Fruit fly (Drosophila melanogaster) whole organism, embryonic: ENCODE data around the gene CG10194.

Experiments used
- Ada2b ChIP-seq: fragments of 200-800 bp; sonication (Bioruptor generic); IDR thresholded peaks from 2 replicates; pipeline ENCODE4 v1.3.6; 2022; ENCODE audit warnings: missing biosample characterization, missing genetic modification characterization
- B-H2 ChIP-seq: fragments of 200-800 bp; sonication (Bioruptor generic); optimal IDR thresholded peaks from 2 replicates; lab custom pipeline; 2018; ENCODE audit warnings: missing biosample characterization, mild to moderate bottlenecking, missing genetic modification characterization
- Blimp-1 ChIP-seq: fragments of 200-800 bp; sonication (Bioruptor generic); optimal IDR thresholded peaks from 3 replicates; lab custom pipeline; 2018; ENCODE audit warnings: missing biosample characterization, missing genetic modification characterization, mild to moderate bottlenecking, moderate library complexity, missing genetic modification reagents
- CG10543 ChIP-seq: fragments of 200-800 bp; sonication (Bioruptor generic); optimal IDR thresholded peaks from 3 replicates; lab custom pipeline; 2017; ENCODE audit warnings: missing biosample characterization, mild to moderate bottlenecking, missing genetic modification characterization, moderate library complexity
- CG11085 ChIP-seq: fragments of 200-800 bp; sonication (Bioruptor generic); IDR thresholded peaks from 2 replicates; pipeline ENCODE4 v1.3.6; 2022; ENCODE audit warnings: missing biosample characterization, missing genetic modification characterization
- CG11456 ChIP-seq: fragments of 200-800 bp; sonication (Bioruptor generic); IDR thresholded peaks from 3 replicates; pipeline ENCODE4 v1.3.6; 2022; ENCODE audit warnings: missing biosample characterization, missing genetic modification characterization
- CG15601 ChIP-seq: fragments of 200-800 bp; sonication (Bioruptor generic); optimal IDR thresholded peaks from 3 replicates; lab custom pipeline; 2019; ENCODE audit warnings: missing biosample characterization, mild to moderate bottlenecking, missing genetic modification characterization, moderate library complexity
- CG16815 ChIP-seq: fragments of 200-800 bp; sonication (Bioruptor generic); optimal IDR thresholded peaks from 3 replicates; lab custom pipeline; 2017; ENCODE audit warnings: missing biosample characterization, mild to moderate bottlenecking, missing genetic modification characterization
- CG17361 ChIP-seq: fragments of 200-800 bp; sonication (Bioruptor generic); IDR thresholded peaks from 3 replicates; pipeline ENCODE4 v1.3.6; 2022; ENCODE audit warnings: missing biosample characterization, missing genetic modification characterization
- CG2889 ChIP-seq: fragments of 200-800 bp; sonication (Bioruptor generic); IDR thresholded peaks from 3 replicates; pipeline ENCODE4 v1.3.6; 2022; ENCODE audit warnings: missing biosample characterization, missing genetic modification characterization
- CG30431 ChIP-seq: fragments of 200-800 bp; sonication (Bioruptor generic); optimal IDR thresholded peaks from 2 replicates; lab custom pipeline; 2017; ENCODE audit warnings: missing biosample characterization, missing genetic modification characterization
- CG3163 ChIP-seq: fragments of 200-800 bp; sonication (Bioruptor generic); optimal IDR thresholded peaks from 3 replicates; lab custom pipeline; 2016; ENCODE audit warnings: missing biosample characterization, missing genetic modification characterization
- CG3847 ChIP-seq: fragments of 200-800 bp; sonication (Bioruptor generic); IDR thresholded peaks from 2 replicates; pipeline ENCODE4 v1.3.6; 2022; ENCODE audit warnings: missing biosample characterization, missing genetic modification characterization
- CG42726 ChIP-seq: fragments of 200-800 bp; sonication (Bioruptor generic); IDR thresholded peaks from 2 replicates; pipeline ENCODE4 v1.3.6; 2022; ENCODE audit warnings: missing biosample characterization, missing genetic modification characterization; ENCODE audit not compliant: partially characterized antibody
- CG4730 ChIP-seq: fragments of 200-800 bp; sonication (Bioruptor generic); IDR thresholded peaks from 2 replicates; pipeline ENCODE4 v1.3.6; 2022; ENCODE audit warnings: missing biosample characterization, missing genetic modification characterization
- CG7786 ChIP-seq: fragments of 200-800 bp; sonication (Bioruptor generic); optimal IDR thresholded peaks from 2 replicates; lab custom pipeline; 2016; ENCODE audit warnings: missing biosample characterization, missing genetic modification characterization
- CG8089 ChIP-seq: fragments of 200-800 bp; sonication (Bioruptor generic); optimal IDR thresholded peaks from 3 replicates; lab custom pipeline; 2016; ENCODE audit warnings: missing biosample characterization, missing genetic modification characterization
- CG8359 ChIP-seq: fragments of 200-800 bp; sonication (Bioruptor generic); optimal IDR thresholded peaks from 2 replicates; lab custom pipeline; 2017; ENCODE audit warnings: missing biosample characterization, mild to moderate bottlenecking, missing genetic modification characterization, borderline replicate concordance
- CG9437 ChIP-seq: fragments of 200-800 bp; sonication (Bioruptor generic); optimal IDR thresholded peaks from 2 replicates; lab custom pipeline; 2018; ENCODE audit warnings: missing biosample characterization, mild to moderate bottlenecking, missing genetic modification characterization
- HHEX ChIP-seq: fragments of 200-800 bp; sonication (Bioruptor generic); optimal IDR thresholded peaks from 3 replicates; lab custom pipeline; 2017; ENCODE audit warnings: missing biosample characterization, mild to moderate bottlenecking, missing genetic modification characterization, missing genetic modification reagents
- HLH54F ChIP-seq: fragments of 200-800 bp; sonication (Bioruptor generic); optimal IDR thresholded peaks from 3 replicates; lab custom pipeline; 2016; ENCODE audit warnings: missing biosample characterization, missing genetic modification characterization
- HLHmδ ChIP-seq: fragments of 200-800 bp; sonication (Bioruptor generic); optimal IDR thresholded peaks from 2 replicates; lab custom pipeline; 2018; ENCODE audit warnings: missing biosample characterization, mild to moderate bottlenecking, missing genetic modification characterization, moderate library complexity
- Kr ChIP-seq: fragments of 200-800 bp; sonication (Bioruptor generic); optimal IDR thresholded peaks from 2 replicates; lab custom pipeline; 2017; ENCODE audit warnings: missing biosample characterization, mild to moderate bottlenecking, missing genetic modification characterization
- Neu2 ChIP-seq: fragments of 200-800 bp; sonication (Bioruptor generic); optimal IDR thresholded peaks from 3 replicates; lab custom pipeline; 2016; ENCODE audit warnings: missing biosample characterization, missing genetic modification characterization, borderline replicate concordance
- Nf-YA ChIP-seq: fragments of 200-800 bp; sonication (Bioruptor generic); IDR thresholded peaks from 2 replicates; pipeline ENCODE4 v1.3.6; 2022; ENCODE audit warnings: missing biosample characterization, missing genetic modification characterization
- Oaz ChIP-seq: fragments of 200-800 bp; sonication (Bioruptor generic); IDR thresholded peaks from 2 replicates; pipeline ENCODE4 v1.3.6; 2022; ENCODE audit warnings: missing biosample characterization, missing genetic modification characterization
- Rfx ChIP-seq: fragments of 200-800 bp; sonication (Bioruptor generic); IDR thresholded peaks from 2 replicates; pipeline ENCODE4 v1.3.6; 2022; ENCODE audit warnings: missing biosample characterization, missing genetic modification characterization
- Side ChIP-seq: fragments of 200-800 bp; sonication (Bioruptor generic); optimal IDR thresholded peaks from 2 replicates; lab custom pipeline; 2016; ENCODE audit warnings: missing biosample characterization, missing genetic modification characterization
- Usf ChIP-seq: fragments of 200-800 bp; sonication (Bioruptor generic); optimal IDR thresholded peaks from 2 replicates; lab custom pipeline; 2017; ENCODE audit warnings: missing genotype, missing biosample characterization, missing genetic modification characterization
- cas ChIP-seq: fragments of 200-800 bp; sonication (Bioruptor generic); IDR thresholded peaks from 2 replicates; pipeline ENCODE4 v1.3.6; 2022; ENCODE audit warnings: missing biosample characterization, missing genetic modification characterization
- crp ChIP-seq, 2 experiments: fragments of 200-800 bp; sonication (Bioruptor generic); optimal IDR thresholded peaks; 2 replicates in 1 of 2; 3 replicates in 1 of 2; lab custom pipeline; 2017; ENCODE audit warnings: missing biosample characterization in 2 of 2, missing genetic modification characterization in 2 of 2, mild to moderate bottlenecking in 1 of 2, moderate library complexity in 1 of 2
- da ChIP-seq: fragments of 200-800 bp; sonication (Bioruptor generic); optimal IDR thresholded peaks from 2 replicates; lab custom pipeline; 2016; ENCODE audit warnings: missing biosample characterization, missing genetic modification characterization
- dmrt99B ChIP-seq: fragments of 200-800 bp; sonication (Bioruptor generic); optimal IDR thresholded peaks from 2 replicates; lab custom pipeline; 2018; ENCODE audit warnings: missing biosample characterization, mild to moderate bottlenecking, missing genetic modification characterization, moderate library complexity
- dpn ChIP-seq, 2 experiments: fragments of 200-800 bp; sonication (Bioruptor generic); optimal IDR thresholded peaks; 3 replicates each; lab custom pipeline; 2016; ENCODE audit warnings: missing biosample characterization in 2 of 2, missing genetic modification characterization in 2 of 2
- eve ChIP-seq, 2 experiments: fragments of >200 bp; optimal IDR thresholded peaks; 2 replicates each; lab custom pipeline; 2017; ENCODE audit warnings: missing biosample characterization in 2 of 2, missing genetic modification characterization in 2 of 2
- h ChIP-seq: fragments of >200 bp; optimal IDR thresholded peaks from 2 replicates; lab custom pipeline; 2017
- hkb ChIP-seq, 2 experiments: fragments of 200-800 bp in 1 of 2; fragments of >200 bp in 1 of 2; sonication (Bioruptor generic) in 1 of 2; IDR thresholded peaks in 1 of 2; optimal IDR thresholded peaks in 1 of 2; 2 replicates each; pipeline versions ENCODE4 v1.3.6 to Lab custom; 2017 to 2022; ENCODE audit warnings: missing biosample characterization in 1 of 2, missing genetic modification characterization in 1 of 2
- kni ChIP-seq: fragments of 200-800 bp; sonication (Bioruptor generic); optimal IDR thresholded peaks from 3 replicates; lab custom pipeline; 2017; ENCODE audit warnings: mild to moderate bottlenecking, missing biosample characterization, missing genetic modification reagents, missing genetic modification characterization
- lilli ChIP-seq: fragments of 200-800 bp; sonication (Bioruptor generic); optimal IDR thresholded peaks from 3 replicates; lab custom pipeline; 2016; ENCODE audit warnings: missing biosample characterization, missing genetic modification characterization
- nom ChIP-seq: fragments of 200-800 bp; sonication (Bioruptor generic); optimal IDR thresholded peaks from 2 replicates; lab custom pipeline; 2017; ENCODE audit warnings: missing biosample characterization, missing genetic modification characterization, mild to moderate bottlenecking, moderate library complexity, missing genetic modification reagents
- oc ChIP-seq: fragments of 200-800 bp; sonication (Bioruptor generic); optimal IDR thresholded peaks from 2 replicates; lab custom pipeline; 2018; ENCODE audit warnings: missing biosample characterization, mild to moderate bottlenecking, missing genetic modification characterization, moderate library complexity
- p53 ChIP-seq: fragments of 200-800 bp; sonication (Bioruptor generic); optimal IDR thresholded peaks from 2 replicates; lab custom pipeline; 2016; ENCODE audit warnings: missing biosample characterization, missing genetic modification characterization
- peb ChIP-seq: fragments of 200-800 bp; sonication (Bioruptor generic); IDR thresholded peaks from 2 replicates; pipeline ENCODE4 v1.3.6; 2022; ENCODE audit warnings: missing biosample characterization, missing genetic modification characterization
- phol ChIP-seq: fragments of 200-800 bp; sonication (Bioruptor generic); optimal IDR thresholded peaks from 3 replicates; lab custom pipeline; 2018; ENCODE audit warnings: missing biosample characterization, mild to moderate bottlenecking, missing genetic modification characterization, moderate library complexity
- run ChIP-seq: fragments of 200-800 bp; sonication (Bioruptor generic); optimal IDR thresholded peaks from 3 replicates; lab custom pipeline; 2018; ENCODE audit warnings: missing biosample characterization, mild to moderate bottlenecking, missing genetic modification characterization
- sima ChIP-seq: fragments of 200-800 bp; sonication (Bioruptor generic); optimal IDR thresholded peaks from 2 replicates; lab custom pipeline; 2016; ENCODE audit warnings: missing biosample characterization, missing genetic modification characterization
- sqz ChIP-seq: fragments of 200-800 bp; sonication (Bioruptor generic); optimal IDR thresholded peaks from 3 replicates; lab custom pipeline; 2018; ENCODE audit warnings: missing biosample characterization, mild to moderate bottlenecking, missing genetic modification characterization
- sr ChIP-seq: fragments of 200-800 bp; sonication (Bioruptor generic); IDR thresholded peaks from 3 replicates; pipeline ENCODE4 v1.3.6; 2022; ENCODE audit warnings: missing biosample characterization, missing genetic modification characterization
- tgo ChIP-seq: fragments of 200-800 bp; sonication (Bioruptor generic); IDR thresholded peaks from 3 replicates; pipeline ENCODE4 v1.3.6; 2022; ENCODE audit warnings: missing biosample characterization, missing genetic modification characterization
- twi ChIP-seq: fragments of 200-800 bp; optimal IDR thresholded peaks from 2 replicates; lab custom pipeline; 2019; ENCODE audit warnings: missing biosample characterization, mild to moderate bottlenecking, missing genetic modification characterization, moderate library complexity

The CG10194 gene

DNA sequence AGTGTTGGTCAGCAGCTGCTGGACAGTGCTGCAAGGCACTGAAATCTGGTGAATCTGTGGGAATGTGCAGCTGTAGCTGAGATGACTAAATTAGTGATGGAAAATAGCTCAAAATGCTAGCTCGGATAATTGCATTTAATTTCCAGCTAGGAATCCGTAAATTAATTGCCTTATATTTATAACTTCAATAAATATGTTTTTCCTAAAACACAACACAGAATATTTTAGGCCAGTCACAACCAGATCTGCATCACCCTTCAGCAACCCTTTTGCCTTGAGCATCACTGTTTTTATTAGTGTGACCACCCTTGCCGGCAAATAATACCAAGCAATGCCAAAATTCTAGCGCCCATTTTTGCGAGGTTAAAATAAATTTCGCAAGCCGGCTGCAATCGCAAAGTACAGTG lies 45.2 kb downstream of the CG10194 start, which contains the start of gene Hs2st (continued):
- peak in 1 of 2 experiments; percentile 81 for TF ChIP-seq eve (GFP tag; optimal IDR thresholded peaks at IDR 0.05; lab: Kevin White, UChicago)
- no peak for TF ChIP-seq CG42726 (GFP tag; lab: Robert Waterston, UW)
- TF ChIP-seq nom (GFP tag; lab: Kevin White, UChicago) = peak; percentile 80
- peak; percentile 96 to 97 for TF ChIP-seq dpn (GFP tag; optimal IDR thresholded peaks at IDR 0.05; lab: Kevin White, UChicago)
- TF ChIP-seq run (tag; lab: Kevin White, UChicago) = peak; percentile 19
- TF ChIP-seq Usf (GFP tag; lab: Kevin White, UChicago) = peak; percentile 90
- TF ChIP-seq Blimp-1 (GFP tag; lab: Kevin White, UChicago) = peak; percentile 83
- peak; percentile 90 for TF ChIP-seq Ada2b (GFP tag; lab: Robert Waterston, UW)
- peak; percentile 91 for TF ChIP-seq Side (GFP tag; lab: Kevin White, UChicago)
- peak; percentile 69 for TF ChIP-seq CG9437 (GFP tag; lab: Kevin White, UChicago)
- peak; percentile 65; the same call in 1 of the 2 replicates for TF ChIP-seq Nf-YA (GFP tag; lab: Robert Waterston, UW)
- TF ChIP-seq cas (GFP tag; lab: Robert Waterston, UW) = peak; percentile 89
- TF ChIP-seq Oaz (GFP tag; lab: Robert Waterston, UW) = peak; percentile 87
- TF ChIP-seq HLHmδ (GFP tag; lab: Kevin White, UChicago) = no peak
- peak; percentile 86 for TF ChIP-seq twi (tag; lab: Kevin White, UChicago)
- peak; percentile 96 for TF ChIP-seq CG7786 (GFP tag; lab: Kevin White, UChicago)
- TF ChIP-seq CG3163 (GFP tag; lab: Kevin White, UChicago) = peak; percentile 77
- TF ChIP-seq peb = peak; percentile 86
- TF ChIP-seq lilli (GFP tag; lab: Kevin White, UChicago) = peak; percentile 98
- TF ChIP-seq sr (GFP tag; lab: Robert Waterston, UW) = peak; percentile 46; the same call in 1 of the 3 replicates
- TF ChIP-seq dmrt99B (tag; lab: Kevin White, UChicago) = peak; percentile 86
- TF ChIP-seq CG8089 = peak; percentile 92
- TF ChIP-seq da (GFP tag; lab: Kevin White, UChicago) = peak; percentile 94
- peak; percentile 89 for TF ChIP-seq CG30431
- peak; percentile 79 for TF ChIP-seq sima
- peak; percentile 37 for TF ChIP-seq CG8359 (GFP tag; lab: Kevin White, UChicago)
- TF ChIP-seq kni (GFP tag; lab: Kevin White, UChicago) = peak; percentile 76
- peak; percentile 95 for TF ChIP-seq CG17361 (GFP tag; lab: Robert Waterston, UW)
- peak; percentile 72 for TF ChIP-seq Neu2
- TF ChIP-seq HLH54F (GFP tag; lab: Kevin White, UChicago) = peak; percentile 97
- TF ChIP-seq CG4730 (GFP tag; lab: Robert Waterston, UW) = peak; percentile 90
- TF ChIP-seq phol = peak; percentile 94
- peak; percentile 93 for TF ChIP-seq tgo
- no peak for TF ChIP-seq h (lab: Kevin White, UChicago)
- peak; percentile 50 to 85 for TF ChIP-seq crp (GFP tag; optimal IDR thresholded peaks at IDR 0.05; lab: Kevin White, UChicago)
- peak; percentile 90 for TF ChIP-seq B-H2
- TF ChIP-seq CG15601 (tag; lab: Kevin White, UChicago) = peak; percentile 88
- peak; percentile 93 for TF ChIP-seq Kr (GFP tag; lab: Kevin White, UChicago)
- peak; percentile 84 for TF ChIP-seq HHEX (GFP tag; lab: Kevin White, UChicago)
- peak; percentile 94 for TF ChIP-seq CG16815
- peak; percentile 91 for TF ChIP-seq CG11456 (GFP tag; lab: Robert Waterston, UW)
- TF ChIP-seq CG10543 (GFP tag; lab: Kevin White, UChicago) = peak; percentile 91
- TF ChIP-seq CG3847 (GFP tag; lab: Robert Waterston, UW) = peak; percentile 97
- peak; percentile 88 for TF ChIP-seq sqz (GFP tag; lab: Kevin White, UChicago)
- peak; percentile 96 for TF ChIP-seq Rfx (GFP tag; lab: Robert Waterston, UW)
- TF ChIP-seq CG2889 = peak; percentile 90
- peak; percentile 97 for TF ChIP-seq hkb (optimal IDR thresholded peaks at IDR 0.05; lab: Kevin White, UChicago)
- peak; percentile 82 for TF ChIP-seq hkb (GFP tag; IDR thresholded peaks at IDR 0.05; lab: Robert Waterston, UW)
- TF ChIP-seq p53 = peak; percentile 88
- peak; percentile 65 for TF ChIP-seq oc (tag; lab: Kevin White, UChicago)
- TF ChIP-seq CG11085 (GFP tag; lab: Robert Waterston, UW) = peak; percentile 92
